Fruit fly (Drosophila melanogaster) whole organism, embryonic: Measurements from ENCODE around the gene CG43230.

ENCODE experiments used
- C15 ChIP-seq: fragments of 200-800 bp; sonication (Bioruptor generic); IDR thresholded peaks from 3 replicates; pipeline ENCODE4 v1.3.6; 2022; ENCODE audit warnings: missing biosample characterization, missing genetic modification characterization
- CG12744 ChIP-seq: fragments of 200-800 bp; sonication (Bioruptor generic); optimal IDR thresholded peaks from 2 replicates; lab custom pipeline; 2016; ENCODE audit warnings: missing biosample characterization, missing genetic modification characterization
- CG12769 ChIP-seq: fragments of 200-800 bp; sonication (Bioruptor generic); optimal IDR thresholded peaks from 2 replicates; lab custom pipeline; 2019; ENCODE audit warnings: missing biosample characterization, mild to moderate bottlenecking, missing genetic modification characterization, moderate library complexity
- CG14710 ChIP-seq: fragments of 200-800 bp; sonication (Bioruptor generic); optimal IDR thresholded peaks from 3 replicates; lab custom pipeline; 2019; ENCODE audit warnings: missing biosample characterization, mild to moderate bottlenecking, missing genetic modification characterization, moderate library complexity
- CG1529 ChIP-seq: fragments of 200-800 bp; sonication (Bioruptor generic); optimal IDR thresholded peaks from 3 replicates; lab custom pipeline; 2018; ENCODE audit warnings: missing biosample characterization, missing genetic modification characterization
- CG1603 ChIP-seq: fragments of 200-800 bp; sonication (Bioruptor generic); optimal IDR thresholded peaks from 2 replicates; lab custom pipeline; 2019; ENCODE audit warnings: missing biosample characterization, mild to moderate bottlenecking, missing genetic modification characterization, moderate library complexity
- CG17186 ChIP-seq: fragments of 200-800 bp; sonication (Bioruptor generic); optimal IDR thresholded peaks from 3 replicates; lab custom pipeline; 2017; ENCODE audit warnings: missing biosample characterization, missing genetic modification reagents, missing genetic modification characterization
- CG1792 ChIP-seq: fragments of 200-800 bp; sonication (Bioruptor generic); optimal IDR thresholded peaks from 2 replicates; lab custom pipeline; 2016; ENCODE audit warnings: missing biosample characterization, missing genetic modification characterization
- CG18011 ChIP-seq: fragments of 200-800 bp; sonication (Bioruptor generic); optimal IDR thresholded peaks from 2 replicates; lab custom pipeline; 2017; ENCODE audit warnings: missing biosample characterization, missing genetic modification characterization, mild to moderate bottlenecking, moderate library complexity, missing genotype
- CG18262 ChIP-seq: fragments of 200-800 bp; optimal IDR thresholded peaks from 3 replicates; lab custom pipeline; 2019; ENCODE audit warnings: missing biosample characterization, mild to moderate bottlenecking, missing genetic modification characterization, moderate library complexity
- CG2129 ChIP-seq: fragments of 200-800 bp; sonication (Bioruptor generic); IDR thresholded peaks from 2 replicates; pipeline ENCODE4 v1.3.6; 2022; ENCODE audit warnings: missing biosample characterization, missing genetic modification characterization; ENCODE audit not compliant: partially characterized antibody
- CG2889 ChIP-seq: fragments of 200-800 bp; sonication (Bioruptor generic); IDR thresholded peaks from 3 replicates; pipeline ENCODE4 v1.3.6; 2022; ENCODE audit warnings: missing biosample characterization, missing genetic modification characterization
- CG6689 ChIP-seq: fragments of 200-800 bp; sonication (Bioruptor generic); IDR thresholded peaks from 2 replicates; pipeline ENCODE4 v1.3.6; 2022; ENCODE audit warnings: missing biosample characterization, missing genetic modification characterization
- CG7556 ChIP-seq: fragments of 200-800 bp; sonication (Bioruptor generic); optimal IDR thresholded peaks from 2 replicates; lab custom pipeline; 2017; ENCODE audit warnings: missing biosample characterization, mild to moderate bottlenecking, missing genetic modification characterization
- CG7786 ChIP-seq: fragments of 200-800 bp; sonication (Bioruptor generic); optimal IDR thresholded peaks from 2 replicates; lab custom pipeline; 2016; ENCODE audit warnings: missing biosample characterization, missing genetic modification characterization
- CG8359 ChIP-seq: fragments of 200-800 bp; sonication (Bioruptor generic); optimal IDR thresholded peaks from 2 replicates; lab custom pipeline; 2017; ENCODE audit warnings: missing biosample characterization, mild to moderate bottlenecking, missing genetic modification characterization, borderline replicate concordance
- CG8765 ChIP-seq: fragments of 200-800 bp; sonication (Bioruptor generic); IDR thresholded peaks from 2 replicates; pipeline ENCODE4 v1.3.6; 2022; ENCODE audit warnings: missing biosample characterization, missing genetic modification characterization
- CG9797 ChIP-seq: fragments of 200-800 bp; sonication (Bioruptor generic); optimal IDR thresholded peaks from 3 replicates; lab custom pipeline; 2018; ENCODE audit warnings: missing biosample characterization, mild to moderate bottlenecking, missing genetic modification characterization
- CG9817 ChIP-seq: fragments of 200-800 bp; sonication (Bioruptor generic); optimal IDR thresholded peaks from 2 replicates; lab custom pipeline; 2018; ENCODE audit warnings: missing biosample characterization, mild to moderate bottlenecking, missing genetic modification characterization, moderate library complexity
- Ets97D ChIP-seq: fragments of 200-800 bp; sonication (Bioruptor generic); optimal IDR thresholded peaks from 3 replicates; lab custom pipeline; 2016; ENCODE audit warnings: missing biosample characterization, missing genetic modification characterization
- H15 ChIP-seq: fragments of 200-800 bp; sonication (Bioruptor generic); IDR thresholded peaks from 3 replicates; pipeline ENCODE4 v1.3.6; 2022; ENCODE audit warnings: missing biosample characterization, missing genetic modification characterization
- HHEX ChIP-seq: fragments of 200-800 bp; sonication (Bioruptor generic); optimal IDR thresholded peaks from 3 replicates; lab custom pipeline; 2017; ENCODE audit warnings: missing biosample characterization, mild to moderate bottlenecking, missing genetic modification characterization, missing genetic modification reagents
- HLH54F ChIP-seq: fragments of 200-800 bp; sonication (Bioruptor generic); optimal IDR thresholded peaks from 3 replicates; lab custom pipeline; 2016; ENCODE audit warnings: missing biosample characterization, missing genetic modification characterization
- HLHmδ ChIP-seq: fragments of 200-800 bp; sonication (Bioruptor generic); optimal IDR thresholded peaks from 2 replicates; lab custom pipeline; 2018; ENCODE audit warnings: missing biosample characterization, mild to moderate bottlenecking, missing genetic modification characterization, moderate library complexity
- HmgZ ChIP-seq: fragments of 200-800 bp; sonication (Bioruptor generic); optimal IDR thresholded peaks from 2 replicates; lab custom pipeline; 2018; ENCODE audit warnings: missing biosample characterization, mild to moderate bottlenecking, missing genetic modification characterization
- Jarid2 ChIP-seq: fragments of 200-800 bp; sonication (Bioruptor generic); optimal IDR thresholded peaks from 3 replicates; lab custom pipeline; 2017; ENCODE audit warnings: mild to moderate bottlenecking, missing biosample characterization, missing genetic modification reagents, missing genetic modification characterization
- MESR4 ChIP-seq: fragments of 200-800 bp; sonication (Bioruptor generic); optimal IDR thresholded peaks from 2 replicates; lab custom pipeline; 2018; ENCODE audit warnings: missing biosample characterization, mild to moderate bottlenecking, missing genetic modification characterization, moderate library complexity
- Mrtf ChIP-seq: fragments of 200-800 bp; sonication (Bioruptor generic); IDR thresholded peaks from 3 replicates; pipeline ENCODE4 v1.3.6; 2022; ENCODE audit warnings: missing biosample characterization, missing genetic modification characterization
- NFAT ChIP-seq: fragments of 200-800 bp; sonication (Bioruptor generic); IDR thresholded peaks from 2 replicates; pipeline ENCODE4 v1.3.6; 2022; ENCODE audit warnings: missing biosample characterization, missing genetic modification characterization
- Oaz ChIP-seq: fragments of 200-800 bp; sonication (Bioruptor generic); IDR thresholded peaks from 2 replicates; pipeline ENCODE4 v1.3.6; 2022; ENCODE audit warnings: missing biosample characterization, missing genetic modification characterization
- Poxn ChIP-seq: fragments of 200-800 bp; sonication (Bioruptor generic); IDR thresholded peaks from 2 replicates; pipeline ENCODE4 v1.3.6; 2022; ENCODE audit warnings: missing biosample characterization, missing genetic modification characterization
- Sin3A ChIP-seq: fragments of >200 bp; optimal IDR thresholded peaks from 2 replicates; lab custom pipeline; 2018
- Ssrp ChIP-seq: fragments of 200-800 bp; sonication (Bioruptor generic); optimal IDR thresholded peaks from 2 replicates; lab custom pipeline; 2018; ENCODE audit warnings: missing biosample characterization, mild to moderate bottlenecking, missing genetic modification characterization, moderate library complexity
- ara ChIP-seq: fragments of 200-800 bp; sonication (Bioruptor generic); IDR thresholded peaks from 2 replicates; pipeline ENCODE4 v1.3.6; 2022; ENCODE audit warnings: missing biosample characterization, missing genetic modification characterization
- crp ChIP-seq, 2 experiments: fragments of 200-800 bp; sonication (Bioruptor generic); optimal IDR thresholded peaks; 2 replicates in 1 of 2; 3 replicates in 1 of 2; lab custom pipeline; 2017; ENCODE audit warnings: missing biosample characterization in 2 of 2, missing genetic modification characterization in 2 of 2, mild to moderate bottlenecking in 1 of 2, moderate library complexity in 1 of 2
- cwo ChIP-seq: fragments of 200-800 bp; sonication (Bioruptor generic); optimal IDR thresholded peaks from 3 replicates; lab custom pipeline; 2017; ENCODE audit warnings: missing biosample characterization, missing genetic modification characterization, mild to moderate bottlenecking, moderate library complexity, missing genetic modification reagents
- dati ChIP-seq: fragments of 200-800 bp; sonication (Bioruptor generic); IDR thresholded peaks from 2 replicates; pipeline ENCODE4 v1.3.6; 2022; ENCODE audit warnings: missing biosample characterization, missing genetic modification characterization
- dpn ChIP-seq, 2 experiments: fragments of 200-800 bp; sonication (Bioruptor generic); optimal IDR thresholded peaks; 3 replicates each; lab custom pipeline; 2016; ENCODE audit warnings: missing biosample characterization in 2 of 2, missing genetic modification characterization in 2 of 2
- ems ChIP-seq: fragments of 200-800 bp; sonication (Bioruptor generic); optimal IDR thresholded peaks from 3 replicates; lab custom pipeline; 2016; ENCODE audit warnings: missing biosample characterization, missing genetic modification characterization
- fu2 ChIP-seq: fragments of 200-800 bp; sonication (Bioruptor generic); optimal IDR thresholded peaks from 2 replicates; lab custom pipeline; 2016; ENCODE audit warnings: missing biosample characterization, missing genetic modification characterization
- klu ChIP-seq: fragments of 200-800 bp; sonication (Bioruptor generic); IDR thresholded peaks from 2 replicates; pipeline ENCODE4 v1.3.6; 2022; ENCODE audit warnings: missing biosample characterization, missing genetic modification characterization
- lilli ChIP-seq: fragments of 200-800 bp; sonication (Bioruptor generic); optimal IDR thresholded peaks from 3 replicates; lab custom pipeline; 2016; ENCODE audit warnings: missing biosample characterization, missing genetic modification characterization
- pan ChIP-seq, 4 experiments: fragments of >200 bp in 3 of 4; fragments of 200-800 bp in 1 of 4; sonication (Bioruptor generic) in 1 of 4; optimal IDR thresholded peaks in 3 of 4; IDR thresholded peaks in 1 of 4; 2 replicates each; pipeline versions ENCODE4 v1.3.6 to Lab custom; 2017 to 2022; ENCODE audit warnings: missing biosample characterization in 2 of 4, missing genetic modification characterization in 2 of 4, mixed read lengths in 1 of 4
- peb ChIP-seq: fragments of 200-800 bp; sonication (Bioruptor generic); IDR thresholded peaks from 2 replicates; pipeline ENCODE4 v1.3.6; 2022; ENCODE audit warnings: missing biosample characterization, missing genetic modification characterization
- ro ChIP-seq: fragments of 200-800 bp; sonication (Bioruptor generic); IDR thresholded peaks from 2 replicates; pipeline ENCODE4 v1.3.6; 2022; ENCODE audit warnings: missing biosample characterization, missing genetic modification characterization
- schlank ChIP-seq: fragments of 200-800 bp; sonication (Bioruptor generic); optimal IDR thresholded peaks from 2 replicates; lab custom pipeline; 2018; ENCODE audit warnings: missing biosample characterization, mild to moderate bottlenecking, missing genetic modification characterization
- so ChIP-seq: fragments of 200-800 bp; sonication (Bioruptor generic); IDR thresholded peaks from 3 replicates; pipeline ENCODE4 v1.3.6; 2022; ENCODE audit warnings: missing biosample characterization, missing genetic modification characterization
- toy ChIP-seq: fragments of 200-800 bp; sonication (Bioruptor generic); IDR thresholded peaks from 2 replicates; pipeline ENCODE4 v1.3.6; 2022; ENCODE audit warnings: missing biosample characterization, missing genetic modification characterization

Gene CG43230

DNA sequence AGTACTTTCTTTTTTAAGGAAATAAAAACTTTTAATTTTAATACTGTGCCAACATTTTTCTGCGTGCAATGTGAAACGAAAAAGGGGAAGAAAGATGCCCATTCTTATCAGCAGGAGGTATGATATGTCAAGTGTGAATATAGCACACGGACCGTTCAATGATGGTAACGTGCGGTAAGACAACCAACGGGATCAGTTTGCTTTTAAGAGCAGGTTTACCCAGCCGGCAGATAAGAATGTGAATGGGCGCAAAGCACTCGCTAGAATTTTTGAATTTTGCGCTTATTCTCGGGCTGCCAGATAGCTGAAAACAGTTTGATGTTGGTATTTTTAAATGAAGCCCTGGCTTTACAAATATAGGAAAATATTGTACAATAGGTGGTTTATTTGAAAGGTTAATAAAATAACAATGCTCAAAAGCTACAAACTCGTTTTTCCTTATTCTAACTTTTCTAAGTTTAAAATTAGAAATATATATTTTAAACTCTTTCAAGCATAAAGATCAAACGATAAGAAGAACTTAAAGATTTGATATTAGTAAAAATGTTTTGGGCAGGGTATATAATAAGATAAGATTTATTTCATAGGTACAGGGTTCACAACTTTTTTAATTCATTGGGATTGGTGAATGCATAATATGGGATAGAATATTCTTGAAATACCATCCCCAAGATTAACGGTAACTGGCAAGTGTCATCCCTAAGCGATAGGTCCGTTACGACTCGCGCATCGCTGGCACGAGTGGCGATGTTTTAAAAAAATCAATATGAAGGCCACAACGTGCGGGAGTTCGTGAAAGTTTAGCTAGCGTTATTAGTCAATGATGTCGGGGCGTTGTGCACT lies 33.4 kb downstream of the CG43230 start, which contains the start of gene dao (continued):
- TF ChIP-seq Ssrp (peak; percentile 47), CG1792 (no peak), Mrtf (GFP tag; lab: Robert Waterston, UW) (peak; percentile 41; the same call in 1 of the 3 replicates), CG12744 (GFP tag; lab: Kevin White, UChicago) (peak; percentile 37), CG18011 (GFP tag; lab: Kevin White, UChicago) (no peak), schlank (tag; lab: Kevin White, UChicago) (no peak), CG17186 (no peak), CG1529 (peak; percentile 4), dati (GFP tag; lab: Robert Waterston, UW) (no peak), lilli (GFP tag; lab: Kevin White, UChicago) (peak; percentile 49), Ets97D (peak; percentile 59), Oaz (GFP tag; lab: Robert Waterston, UW) (0 out of 2 replicates have a peak, but pooled peaks have one; percentile 22), CG1603 (tag; lab: Kevin White, UChicago) (peak; percentile 23), ara (GFP tag; lab: Robert Waterston, UW) (no peak), CG18262 (tag; lab: Kevin White, UChicago) (peak; percentile 46), HLH54F (GFP tag; lab: Kevin White, UChicago) (peak; percentile 35), so (GFP tag; lab: Robert Waterston, UW) (no peak), MESR4 (GFP tag; lab: Kevin White, UChicago) (no peak), CG12769 (tag; lab: Kevin White, UChicago) (peak; percentile 60), crp (GFP tag; optimal IDR thresholded peaks at IDR 0.05; lab: Kevin White, UChicago) (no peak), peb (GFP tag; lab: Robert Waterston, UW) (no peak), dpn (GFP tag; optimal IDR thresholded peaks at IDR 0.05; lab: Kevin White, UChicago) (peak; percentile 27 to 61), Sin3A (peak; percentile 6), CG9797 (GFP tag; lab: Kevin White, UChicago) (no peak), ems (GFP tag; lab: Kevin White, UChicago) (peak; percentile 27), C15 (GFP tag; lab: Robert Waterston, UW) (no peak), toy (no peak), Poxn (GFP tag; lab: Robert Waterston, UW) (no peak), pan (optimal IDR thresholded peaks at IDR 0.05; lab: Kevin White, UChicago) (no peak), pan (GFP tag; optimal IDR thresholded peaks at IDR 0.05 in 1 of 2, IDR thresholded peaks at IDR 0.05 in 1 of 2) (peak in 1 of 2 experiments; percentile 71), HLHmδ (no peak), klu (GFP tag; lab: Robert Waterston, UW) (0 out of 2 replicates have a peak, but pooled peaks have one; percentile 40), CG2889 (GFP tag; lab: Robert Waterston, UW) (peak; percentile 42; the same call in 2 of the 3 replicates), CG8765 (no peak), CG6689 (0 out of 2 replicates have a peak, but pooled peaks have one; percentile 34), fu2 (GFP tag; lab: Kevin White, UChicago) (peak; percentile 18), H15 (GFP tag; lab: Robert Waterston, UW) (no peak; the same call in 2 of the 3 replicates), CG14710 (peak; percentile 51), ro (GFP tag; lab: Robert Waterston, UW) (peak; percentile 29; the same call in 1 of the 2 replicates), CG2129 (GFP tag; lab: Robert Waterston, UW) (peak; percentile 49), CG7786 (no peak), CG7556 (GFP tag; lab: Kevin White, UChicago) (peak; percentile 31), cwo (GFP tag; lab: Kevin White, UChicago) (no peak), Jarid2 (no peak), HHEX (no peak), HmgZ (tag; lab: Kevin White, UChicago) (no peak), NFAT (peak; percentile 40; the same call in 1 of the 2 replicates), CG8359 (no peak), CG9817 (tag; lab: Kevin White, UChicago) (peak; percentile 45)
